Fruit fly (Drosophila melanogaster) whole organism, prepupa: ENCODE measurements around the gene CG32022.

ENCODE experiments used
- CG10631 ChIP-seq: fragments of 200-800 bp; sonication (Bioruptor generic); optimal IDR thresholded peaks from 2 replicates; lab custom pipeline; 2016; ENCODE audit warnings: missing biosample characterization, missing genetic modification characterization
- CG10669 ChIP-seq: fragments of 200-800 bp; sonication (Bioruptor generic); optimal IDR thresholded peaks from 3 replicates; lab custom pipeline; 2018; ENCODE audit warnings: missing biosample characterization, mild to moderate bottlenecking, missing genetic modification characterization, moderate library complexity
- CG11294 ChIP-seq: fragments of 200-800 bp; sonication (Bioruptor generic); IDR thresholded peaks from 2 replicates; pipeline ENCODE4 v1.3.6; 2022; ENCODE audit warnings: missing biosample characterization, missing genetic modification characterization
- CG11762 ChIP-seq: fragments of 200-800 bp; sonication (Bioruptor generic); optimal IDR thresholded peaks from 3 replicates; lab custom pipeline; 2016; ENCODE audit warnings: missing biosample characterization, missing genetic modification characterization; ENCODE audit not compliant: insufficient read depth
- CG11902 ChIP-seq: fragments of 200-800 bp; sonication (Bioruptor generic); optimal IDR thresholded peaks from 3 replicates; lab custom pipeline; 2016; ENCODE audit warnings: missing biosample characterization, missing genetic modification characterization
- CG15336 ChIP-seq: fragments of 200-800 bp; sonication (Bioruptor generic); IDR thresholded peaks from 2 replicates; pipeline ENCODE4 v1.3.6; 2022; ENCODE audit warnings: missing biosample characterization, missing genetic modification characterization
- CG16779 ChIP-seq: fragments of 200-800 bp; sonication (Bioruptor generic); optimal IDR thresholded peaks from 3 replicates; lab custom pipeline; 2017; ENCODE audit warnings: missing biosample characterization, mild to moderate bottlenecking, missing genetic modification characterization
- CG3032 ChIP-seq: fragments of 200-800 bp; optimal IDR thresholded peaks from 2 replicates; lab custom pipeline; 2019; ENCODE audit warnings: missing biosample characterization, mild to moderate bottlenecking, missing genetic modification characterization, moderate library complexity
- CG32006 ChIP-seq: fragments of 200-800 bp; sonication (Bioruptor generic); optimal IDR thresholded peaks from 3 replicates; lab custom pipeline; 2017; ENCODE audit warnings: missing biosample characterization, mild to moderate bottlenecking, missing genetic modification characterization
- CG3919 ChIP-seq: fragments of 200-800 bp; sonication (Bioruptor generic); optimal IDR thresholded peaks from 3 replicates; lab custom pipeline; 2016; ENCODE audit warnings: missing biosample characterization, missing genetic modification characterization
- CG4318 ChIP-seq: fragments of 200-800 bp; sonication (Bioruptor generic); optimal IDR thresholded peaks from 3 replicates; lab custom pipeline; 2017; ENCODE audit warnings: missing biosample characterization, mild to moderate bottlenecking, missing genetic modification characterization
- CG6163 ChIP-seq: fragments of 200-800 bp; sonication (Bioruptor generic); IDR thresholded peaks from 3 replicates; pipeline ENCODE4 v1.3.6; 2022; ENCODE audit warnings: missing biosample characterization, missing genetic modification characterization
- CG6276 ChIP-seq: fragments of 200-800 bp; sonication (Bioruptor generic); optimal IDR thresholded peaks from 2 replicates; lab custom pipeline; 2017; ENCODE audit warnings: missing biosample characterization, mild to moderate bottlenecking, missing genetic modification characterization
- CG6854 ChIP-seq: fragments of 200-800 bp; sonication (Bioruptor generic); optimal IDR thresholded peaks from 2 replicates; lab custom pipeline; 2017; ENCODE audit warnings: missing biosample characterization, mild to moderate bottlenecking, missing genetic modification characterization
- CG8119 ChIP-seq: fragments of 200-800 bp; sonication (Bioruptor generic); IDR thresholded peaks from 3 replicates; pipeline ENCODE4 v1.3.6; 2022; ENCODE audit warnings: missing biosample characterization, missing genetic modification characterization
- CG8319 ChIP-seq: fragments of 200-800 bp; sonication (Bioruptor generic); optimal IDR thresholded peaks from 3 replicates; lab custom pipeline; 2016; ENCODE audit warnings: missing biosample characterization, missing genetic modification characterization
- CG9139 ChIP-seq: fragments of 200-800 bp; sonication (Bioruptor generic); optimal IDR thresholded peaks from 3 replicates; lab custom pipeline; 2017; ENCODE audit warnings: missing biosample characterization, mild to moderate bottlenecking, missing genetic modification characterization
- Eip78C ChIP-seq: fragments of 200-800 bp; sonication (Bioruptor generic); peaks from one replicate; lab custom pipeline; 2016; ENCODE audit warnings: missing biosample characterization, missing genetic modification characterization
- Eip93F ChIP-seq: fragments of 200-800 bp; sonication (Bioruptor generic); optimal IDR thresholded peaks from 2 replicates; lab custom pipeline; 2016; ENCODE audit warnings: missing biosample characterization, mild to moderate bottlenecking, missing genetic modification characterization
- Ets21C ChIP-seq: fragments of 200-800 bp; sonication (Bioruptor generic); optimal IDR thresholded peaks from 3 replicates; lab custom pipeline; 2016; ENCODE audit warnings: missing biosample characterization, missing genetic modification characterization
- Gug ChIP-seq: fragments of 200-800 bp; sonication (Bioruptor generic); IDR thresholded peaks from 2 replicates; pipeline ENCODE4 v1.3.6; 2022; ENCODE audit warnings: missing biosample characterization, missing genetic modification characterization
- Hr39 ChIP-seq: fragments of 200-800 bp; sonication (Bioruptor generic); optimal IDR thresholded peaks from 2 replicates; lab custom pipeline; 2016; ENCODE audit warnings: missing biosample characterization, missing genetic modification characterization
- Hr4 ChIP-seq: fragments of 200-800 bp; sonication (Bioruptor generic); optimal IDR thresholded peaks from 3 replicates; lab custom pipeline; 2016; ENCODE audit warnings: missing biosample characterization, missing genetic modification characterization
- Lpt ChIP-seq: fragments of 200-800 bp; sonication (Bioruptor generic); optimal IDR thresholded peaks from 3 replicates; lab custom pipeline; 2016; ENCODE audit warnings: missing biosample characterization, missing genetic modification characterization
- Met ChIP-seq: fragments of 200-800 bp; sonication (Bioruptor generic); optimal IDR thresholded peaks from 3 replicates; lab custom pipeline; 2016; ENCODE audit warnings: missing biosample characterization, missing genetic modification characterization
- OdsH ChIP-seq: fragments of 200-800 bp; sonication (Bioruptor generic); optimal IDR thresholded peaks from 3 replicates; lab custom pipeline; 2016; ENCODE audit warnings: missing biosample characterization, missing genetic modification characterization
- Smox ChIP-seq: fragments of 200-800 bp; sonication (Bioruptor generic); optimal IDR thresholded peaks from 3 replicates; lab custom pipeline; 2016; ENCODE audit warnings: missing biosample characterization, missing genetic modification characterization
- Sox15 ChIP-seq: fragments of 200-800 bp; sonication (Bioruptor generic); optimal IDR thresholded peaks from 3 replicates; lab custom pipeline; 2016; ENCODE audit warnings: missing biosample characterization, missing genetic modification characterization
- achi ChIP-seq: fragments of 200-800 bp; sonication (Bioruptor generic); optimal IDR thresholded peaks from 3 replicates; lab custom pipeline; 2016; ENCODE audit warnings: missing biosample characterization, missing genetic modification characterization
- acj6 ChIP-seq: fragments of 200-800 bp; sonication (Bioruptor generic); optimal IDR thresholded peaks from 3 replicates; lab custom pipeline; 2016; ENCODE audit warnings: missing biosample characterization, missing genetic modification characterization
- cyc ChIP-seq: fragments of 200-800 bp; sonication (Bioruptor generic); optimal IDR thresholded peaks from 3 replicates; lab custom pipeline; 2016; ENCODE audit warnings: missing biosample characterization, missing genetic modification characterization
- dac ChIP-seq: fragments of 200-800 bp; sonication (Bioruptor generic); optimal IDR thresholded peaks from 2 replicates; lab custom pipeline; 2017; ENCODE audit warnings: missing biosample characterization, mild to moderate bottlenecking, missing genetic modification characterization
- dsx ChIP-seq: fragments of 200-800 bp; optimal IDR thresholded peaks from 3 replicates; lab custom pipeline; 2019; ENCODE audit warnings: missing biosample characterization, mild to moderate bottlenecking, missing genetic modification characterization, moderate library complexity; ENCODE audit not compliant: poor library complexity, severe bottlenecking
- eg ChIP-seq: fragments of 200-800 bp; sonication (Bioruptor generic); IDR thresholded peaks from 3 replicates; pipeline ENCODE4 v1.3.6; 2022; ENCODE audit warnings: missing biosample characterization, missing genetic modification characterization
- esn ChIP-seq: fragments of 200-800 bp; sonication (Bioruptor generic); optimal IDR thresholded peaks from 2 replicates; lab custom pipeline; 2016; ENCODE audit warnings: missing biosample characterization, mild to moderate bottlenecking, missing genetic modification characterization, moderate library complexity
- fd59A ChIP-seq: fragments of 200-800 bp; sonication (Bioruptor generic); optimal IDR thresholded peaks from 2 replicates; lab custom pipeline; 2017; ENCODE audit warnings: missing biosample characterization, mild to moderate bottlenecking, missing genetic modification characterization, missing genetic modification reagents
- lz ChIP-seq: fragments of 200-800 bp; sonication (Bioruptor generic); optimal IDR thresholded peaks from 3 replicates; lab custom pipeline; 2016; ENCODE audit warnings: missing biosample characterization, missing genetic modification characterization
- net ChIP-seq: fragments of 200-800 bp; sonication (Bioruptor generic); optimal IDR thresholded peaks from 3 replicates; lab custom pipeline; 2016; ENCODE audit warnings: missing biosample characterization, missing genetic modification characterization
- pdm3 ChIP-seq: fragments of 200-800 bp; sonication (Bioruptor generic); optimal IDR thresholded peaks from 3 replicates; lab custom pipeline; 2016; ENCODE audit warnings: missing biosample characterization, missing genetic modification characterization
- svp ChIP-seq: fragments of 200-800 bp; sonication (Bioruptor generic); peaks from one replicate; lab custom pipeline; 2016; ENCODE audit warnings: missing biosample characterization, missing genetic modification characterization
- topi ChIP-seq: fragments of 200-800 bp; sonication (Bioruptor generic); optimal IDR thresholded peaks from 3 replicates; lab custom pipeline; 2016; ENCODE audit warnings: missing biosample characterization, missing genetic modification characterization

CG32022 gene

dm6 chr3L:8763037-8763454 lies 42.0 kb upstream of the CG32022 start (continued):
- peak; percentile 37 for TF ChIP-seq CG11902 (GFP tag; lab: Kevin White, UChicago)
- no peak for TF ChIP-seq Eip93F
- peak; percentile 40 for TF ChIP-seq Hr4 (GFP tag; lab: Kevin White, UChicago)
- peak; percentile 35 for TF ChIP-seq acj6
- no peak for TF ChIP-seq CG10631 (GFP tag; lab: Kevin White, UChicago)
- peak; percentile 28 for TF ChIP-seq net (GFP tag; lab: Kevin White, UChicago)
- TF ChIP-seq dsx (GFP tag; lab: Kevin White, UChicago): no peak
- TF ChIP-seq Gug: no peak
- no peak for TF ChIP-seq CG10669
- peak; percentile 61 for TF ChIP-seq Smox (GFP tag; lab: Kevin White, UChicago)
- TF ChIP-seq, all 60 proteins: peak for 25

DNA sequence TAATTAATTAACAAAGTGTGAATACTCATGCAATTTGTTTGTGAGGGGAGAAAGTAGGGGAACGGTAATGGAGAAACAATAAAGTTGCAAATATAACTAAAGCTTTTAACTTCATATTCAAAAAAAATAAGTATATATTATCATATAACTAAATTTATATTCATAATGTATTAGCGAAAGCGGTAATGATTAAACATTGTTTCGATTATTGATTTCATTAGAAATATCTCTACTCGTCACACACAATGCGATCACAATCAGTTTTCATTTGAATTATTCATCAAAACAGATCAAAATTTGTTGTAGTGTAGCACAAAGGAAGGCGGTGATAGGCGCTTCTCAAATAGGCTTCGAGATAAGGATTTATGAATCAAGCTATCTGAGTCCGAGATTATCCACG lies 34.6 kb upstream of the CG32022 start, which contains the start of gene CG6576:
CG6576 (plus strand) TSS at position 301 of the 400 bp plus-strand sequence.
- no peak for TF ChIP-seq CG6854 (GFP tag; lab: Kevin White, UChicago)
- peak; percentile 35 for TF ChIP-seq svp (GFP tag; lab: Kevin White, UChicago)

DNA sequence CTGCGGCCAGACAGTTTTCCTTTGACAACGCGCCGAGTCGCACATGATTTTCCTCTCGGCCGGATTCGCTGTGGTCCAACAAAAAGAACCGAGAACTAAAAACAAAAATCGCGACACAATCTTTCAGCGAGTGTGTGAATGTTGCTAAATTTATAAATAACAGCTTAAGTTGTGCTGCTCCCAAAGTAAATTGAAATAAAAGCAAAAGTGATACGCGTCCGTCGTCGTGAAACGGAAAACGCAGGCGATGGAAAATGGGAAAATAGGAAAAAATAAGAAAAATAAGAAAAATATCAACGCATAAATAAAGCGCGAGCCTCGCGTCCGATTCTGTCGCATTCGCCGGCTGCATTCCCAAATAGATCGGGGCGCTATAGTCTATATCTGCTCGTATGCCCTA lies 32.5 kb upstream of the CG32022 start, which contains the start of gene Fhos:
Fhos (plus strand) TSS at position 28 of the 400 bp plus-strand sequence.
- TF ChIP-seq topi (GFP tag; lab: Kevin White, UChicago) (no peak), Ets21C (GFP tag; lab: Kevin White, UChicago) (no peak), CG6276 (GFP tag; lab: Kevin White, UChicago) (peak; percentile 29), CG11762 (no peak), achi (no peak), CG8119 (GFP tag; lab: Robert Waterston, UW) (peak; percentile 49; the same call in 1 of the 3 replicates), eg (no peak; the same call in 2 of the 3 replicates), Eip78C (GFP tag; lab: Kevin White, UChicago) (peak; percentile 50), CG16779 (tag; lab: Kevin White, UChicago) (peak; percentile 13), CG6163 (GFP tag; lab: Robert Waterston, UW) (0 out of 3 replicates have a peak, but pooled peaks have one; percentile 9), CG6854 (GFP tag; lab: Kevin White, UChicago) (no peak), CG11294 (GFP tag; lab: Robert Waterston, UW) (no peak), CG15336 (GFP tag; lab: Robert Waterston, UW) (peak; percentile 59), fd59A (GFP tag; lab: Kevin White, UChicago) (no peak), Hr39 (no peak), Met (GFP tag; lab: Kevin White, UChicago) (no peak)

- TF ChIP-seq esn (GFP tag; lab: Kevin White, UChicago) (no peak), CG4318 (GFP tag; lab: Kevin White, UChicago) (peak; percentile 22), fd59A (GFP tag; lab: Kevin White, UChicago) (no peak), OdsH (GFP tag; lab: Kevin White, UChicago) (peak; percentile 21), CG6163 (GFP tag; lab: Robert Waterston, UW) (peak; percentile 70), eg (peak; percentile 77), topi (GFP tag; lab: Kevin White, UChicago) (no peak), CG6276 (GFP tag; lab: Kevin White, UChicago) (peak; percentile 71), CG10669 (no peak), dac (peak; percentile 38), lz (GFP tag; lab: Kevin White, UChicago) (no peak), Met (GFP tag; lab: Kevin White, UChicago) (no peak), Eip78C (GFP tag; lab: Kevin White, UChicago) (peak; percentile 57), CG3919 (GFP tag; lab: Kevin White, UChicago) (peak; percentile 27), cyc (GFP tag; lab: Kevin White, UChicago) (peak; percentile 5), CG8319 (GFP tag; lab: Kevin White, UChicago) (no peak), CG9139 (GFP tag; lab: Kevin White, UChicago) (no peak), pdm3 (GFP tag; lab: Kevin White, UChicago) (peak; percentile 9), CG16779 (tag; lab: Kevin White, UChicago) (no peak), CG32006 (GFP tag; lab: Kevin White, UChicago) (peak; percentile 70), Lpt (GFP tag; lab: Kevin White, UChicago) (peak; percentile 56), CG10631 (GFP tag; lab: Kevin White, UChicago) (peak; percentile 14), Sox15 (GFP tag; lab: Kevin White, UChicago) (peak; percentile 4), CG15336 (GFP tag; lab: Robert Waterston, UW) (peak; percentile 81), achi (peak; percentile 18), CG3032 (tag; lab: Kevin White, UChicago) (no peak), Hr4 (GFP tag; lab: Kevin White, UChicago) (peak; percentile 57), CG8119 (GFP tag; lab: Robert Waterston, UW) (peak; percentile 77), CG6854 (GFP tag; lab: Kevin White, UChicago) (no peak)
Observed at dm6 chr3L:8751262-8751661, 30.2 kb upstream of the CG32022 start.
